Worm (Caenorhabditis elegans): ENCODE results near the gene nhr-226.

nhr-226 gene

ce11 chrV:2308246-2308645 is 13.6 kb downstream of the nhr-226 start (continued):
- TF ChIP-seq nhr-90 (tag; optimal IDR thresholded peaks at IDR 0.05) (peak; percentile 57), dpl-1 (GFP tag; optimal IDR thresholded peaks at IDR 0.05) (no peak), atf-7 (tag; optimal IDR thresholded peaks at IDR 0.05) (peak; percentile 82), ekl-4 (GFP tag; IDR thresholded peaks at IDR 0.05) (no peak), unc-62 (GFP tag; optimal IDR thresholded peaks at IDR 0.05) (peak; percentile 10), pha-4 (tag; optimal IDR thresholded peaks at IDR 0.05) (no peak), madf-10 (tag; optimal IDR thresholded peaks at IDR 0.05) (peak; percentile 41), F39B2.1 (GFP tag; IDR thresholded peaks at IDR 0.05) (no peak), nhr-179 (tag; optimal IDR thresholded peaks at IDR 0.05) (no peak), tbx-9 (tag; optimal IDR thresholded peaks at IDR 0.05; ENCODE audit: borderline replicate concordance) (no peak), snpc-4 (GFP tag; optimal IDR thresholded peaks at IDR 0.05) (no peak), snpc-4 (tag; optimal IDR thresholded peaks at IDR 0.05) (no peak), ceh-100 (GFP tag; IDR thresholded peaks at IDR 0.05) (no peak), F37B4.10 (GFP tag; IDR thresholded peaks at IDR 0.05) (no peak), lir-1 (GFP tag; conservative IDR thresholded peaks at IDR 0.05) (no peak), let-607 (tag; optimal IDR thresholded peaks at IDR 0.05) (peak; percentile 70 to 82), tlf-1 (GFP tag; optimal IDR thresholded peaks at IDR 0.05) (peak; percentile 31), hmg-20 (GFP tag; IDR thresholded peaks at IDR 0.05) (no peak), egl-18 (GFP tag; IDR thresholded peaks at IDR 0.05) (no peak), xnd-1 (tag; optimal IDR thresholded peaks at IDR 0.05) (no peak), B0336.3 (GFP tag; IDR thresholded peaks at IDR 0.05) (no peak), ztf-3 (GFP tag; optimal IDR thresholded peaks at IDR 0.05) (no peak), hlh-26 (GFP tag; conservative IDR thresholded peaks at IDR 0.05) (no peak), mcd-1 (GFP tag; IDR thresholded peaks at IDR 0.05) (no peak), hrde-1 (tag; optimal IDR thresholded peaks at IDR 0.05; ENCODE audit: borderline replicate concordance) (no peak), C06A6.2 (GFP tag; conservative IDR thresholded peaks at IDR 0.05) (no peak), lin-35 (GFP tag; optimal IDR thresholded peaks at IDR 0.05) (no peak), snpc-1.1 (tag; optimal IDR thresholded peaks at IDR 0.05; ENCODE audit: insufficient read depth) (no peak), let-526 (GFP tag; IDR thresholded peaks at IDR 0.05) (no peak), F33H1.4 (GFP tag; IDR thresholded peaks at IDR 0.05) (no peak), chd-7 (tag; optimal IDR thresholded peaks at IDR 0.05) (no peak), ztf-22 (GFP tag; optimal IDR thresholded peaks at IDR 0.05) (peak; percentile 65), nhr-80 (tag; optimal IDR thresholded peaks at IDR 0.05) (peak; percentile 99), F22D6.2 (tag; optimal IDR thresholded peaks at IDR 0.05) (no peak), egl-44 (GFP tag; IDR thresholded peaks at IDR 0.05) (0 out of 2 replicates have a peak, but pooled peaks have one; percentile 36), mxl-1 (tag; optimal IDR thresholded peaks at IDR 0.05) (no peak), snpc-1.3 (tag; optimal IDR thresholded peaks at IDR 0.05; ENCODE audit: insufficient read depth) (no peak), fkh-3 (tag; optimal IDR thresholded peaks at IDR 0.05) (no peak), ZK185.1 (tag; optimal IDR thresholded peaks at IDR 0.05; ENCODE audit: poor library complexity, severe bottlenecking) (no peak), Y53F4B.3 (GFP tag; IDR thresholded peaks at IDR 0.05) (no peak), ceh-91 (GFP tag; IDR thresholded peaks at IDR 0.05) (no peak), dox-1 (GFP tag; IDR thresholded peaks at IDR 0.05) (peak; percentile 73), Y56A3A.18 (GFP tag; IDR thresholded peaks at IDR 0.05) (no peak), F10E7.11 (tag; optimal IDR thresholded peaks at IDR 0.05) (no peak), ceh-79 (tag; optimal IDR thresholded peaks at IDR 0.05) (no peak), bed-1 (GFP tag; IDR thresholded peaks at IDR 0.05) (no peak), ztf-28 (GFP tag; IDR thresholded peaks at IDR 0.05) (no peak), nhr-27 (tag; optimal IDR thresholded peaks at IDR 0.05) (no peak), Y95B8A.8 (GFP tag; IDR thresholded peaks at IDR 0.05) (no peak)
